Worm (Caenorhabditis elegans): ENCODE results near the gene gst-13.

- TF ChIP-seq flt-1 (GFP tag; IDR thresholded peaks at IDR 0.05) (no peak), ama-1 (optimal IDR thresholded peaks at IDR 0.05) (no peak), scrt-1 (GFP tag; IDR thresholded peaks at IDR 0.05) (no peak), ceh-13 (GFP tag; optimal IDR thresholded peaks at IDR 0.05) (no peak), tbx-37 (GFP tag; conservative IDR thresholded peaks at IDR 0.05) (no peak), tbx-11 (GFP tag; IDR thresholded peaks at IDR 0.05) (no peak), pes-1 (GFP tag; IDR thresholded peaks at IDR 0.05) (no peak), B0310.2 (tag; optimal IDR thresholded peaks at IDR 0.05) (no peak), ets-7 (tag; optimal IDR thresholded peaks at IDR 0.05) (no peak), hmbx-1 (tag; optimal IDR thresholded peaks at IDR 0.05) (no peak), hmg-4 (GFP tag; optimal IDR thresholded peaks at IDR 0.05) (no peak)
These were observed 20.3 kb downstream of the gst-13 start for ce11 chrII:9251529-9251928.
